Fruit fly (Drosophila melanogaster): ENCODE data around the gene CG42353.
A peak's percentile ranks its signal among the peaks of the same experiment; 100 is the strongest.

CG42353 gene

dm6 chrX:16105715-16106114 lies 969 bp upstream of the CG42353 start (continued):
- TF ChIP-seq Lim3 (GFP tag; IDR thresholded peaks at IDR 0.05): no peak
- 0 out of 2 replicates have a peak, but pooled peaks have one; percentile 22 for TF ChIP-seq HLH3B (GFP tag; IDR thresholded peaks at IDR 0.05)
- no peak for TF ChIP-seq CG18011 (GFP tag; optimal IDR thresholded peaks at IDR 0.05)
- peak; percentile 19 to 61 for TF ChIP-seq dpn (GFP tag; optimal IDR thresholded peaks at IDR 0.05)
- peak; percentile 63 for TF ChIP-seq Xbp1 (GFP tag; optimal IDR thresholded peaks at IDR 0.05)
- peak; percentile 58 for TF ChIP-seq CG14965 (GFP tag; optimal IDR thresholded peaks at IDR 0.05; ENCODE audit: borderline replicate concordance)
- peak; percentile 14 for TF ChIP-seq Hmr (GFP tag; optimal IDR thresholded peaks at IDR 0.05)
- no peak for TF ChIP-seq ap (GFP tag; IDR thresholded peaks at IDR 0.05)
- no peak for TF ChIP-seq Trl (optimal IDR thresholded peaks at IDR 0.05)
- peak; percentile 72 for TF ChIP-seq Trl (GFP tag; optimal IDR thresholded peaks at IDR 0.05)
- no peak for TF ChIP-seq D19A (tag; optimal IDR thresholded peaks at IDR 0.05)
- TF ChIP-seq Bteb2 (GFP tag; optimal IDR thresholded peaks at IDR 0.05): no peak
- TF ChIP-seq CG17359 (tag; optimal IDR thresholded peaks at IDR 0.05): peak; percentile 25
- TF ChIP-seq pzg (GFP tag; optimal IDR thresholded peaks at IDR 0.05): no peak
- TF ChIP-seq Hmx (GFP tag; optimal IDR thresholded peaks at IDR 0.05): no peak
- TF ChIP-seq CG11085 (GFP tag; IDR thresholded peaks at IDR 0.05): peak; percentile 62
- TF ChIP-seq onecut (GFP tag; IDR thresholded peaks at IDR 0.05): peak; percentile 51
- no peak for TF ChIP-seq vfl (GFP tag; optimal IDR thresholded peaks at IDR 0.05)
- TF ChIP-seq CG10654 (GFP tag; optimal IDR thresholded peaks at IDR 0.05): no peak
- no peak for TF ChIP-seq CG34224 (GFP tag; IDR thresholded peaks at IDR 0.05; ENCODE audit: partially characterized antibody)
- TF ChIP-seq grn (GFP tag; optimal IDR thresholded peaks at IDR 0.05): peak; percentile 50
- TF ChIP-seq seq (GFP tag; IDR thresholded peaks at IDR 0.05): no peak; the same call in 1 of the 2 replicates
- TF ChIP-seq CG5245 (GFP tag; optimal IDR thresholded peaks at IDR 0.05): peak; percentile 12
- no peak for TF ChIP-seq CG7745 (tag; optimal IDR thresholded peaks at IDR 0.05)
- TF ChIP-seq scrt (GFP tag; optimal IDR thresholded peaks at IDR 0.05): no peak
- no peak for TF ChIP-seq CG2889 (GFP tag; IDR thresholded peaks at IDR 0.05)
- peak; percentile 47 for TF ChIP-seq CG33213 (GFP tag; optimal IDR thresholded peaks at IDR 0.05)
- no peak for TF ChIP-seq CG16863 (GFP tag; optimal IDR thresholded peaks at IDR 0.05)
- TF ChIP-seq knrl (GFP tag; IDR thresholded peaks at IDR 0.05; ENCODE audit: partially characterized antibody): peak; percentile 27; the same call in 1 of the 3 replicates
- peak; percentile 55 for TF ChIP-seq CG10979 (tag; optimal IDR thresholded peaks at IDR 0.05)
- TF ChIP-seq Med (GFP tag): peak; percentile 95
- TF ChIP-seq pfk (GFP tag; optimal IDR thresholded peaks at IDR 0.05): no peak
- TF ChIP-seq CG15269 (tag; optimal IDR thresholded peaks at IDR 0.05): no peak
- TF ChIP-seq CTCF (GFP tag; optimal IDR thresholded peaks at IDR 0.05): peak; percentile 98
- no peak for TF ChIP-seq her (GFP tag; optimal IDR thresholded peaks at IDR 0.05)
- TF ChIP-seq Dad (GFP tag; optimal IDR thresholded peaks at IDR 0.05): peak; percentile 6
- peak; percentile 56 for TF ChIP-seq CG9932 (GFP tag; IDR thresholded peaks at IDR 0.05)
- no peak for TF ChIP-seq CG4282 (GFP tag; optimal IDR thresholded peaks at IDR 0.05)
- no peak for TF ChIP-seq CG2875 (GFP tag; optimal IDR thresholded peaks at IDR 0.05)
- TF ChIP-seq Aef1 (GFP tag; IDR thresholded peaks at IDR 0.05): no peak
- peak; percentile 68 for TF ChIP-seq pnt (GFP tag; optimal IDR thresholded peaks at IDR 0.05)
- TF ChIP-seq Blimp-1 (GFP tag; optimal IDR thresholded peaks at IDR 0.05): no peak
- no peak for TF ChIP-seq CG5180 (GFP tag; optimal IDR thresholded peaks at IDR 0.05)
- TF ChIP-seq lmd (GFP tag; IDR thresholded peaks at IDR 0.05): peak; percentile 34; the same call in 1 of the 2 replicates
- no peak for TF ChIP-seq CG34376 (GFP tag; optimal IDR thresholded peaks at IDR 0.05)
- TF ChIP-seq CG11560 (tag; IDR thresholded peaks at IDR 0.05): no peak
- TF ChIP-seq ato (GFP tag; IDR thresholded peaks at IDR 0.05; ENCODE audit: partially characterized antibody): 0 out of 2 replicates have a peak, but pooled peaks have one; percentile 20
- no peak for TF ChIP-seq bowl (GFP tag; IDR thresholded peaks at IDR 0.05)
- no peak for TF ChIP-seq Doc2 (GFP tag; IDR thresholded peaks at IDR 0.05)
- peak; percentile 17; the same call in 1 of the 2 replicates for TF ChIP-seq E2f2 (GFP tag; IDR thresholded peaks at IDR 0.05)
